Fruit fly (Drosophila melanogaster) whole organism, embryonic: ENCODE measurements around the gene CG7006.
A peak's percentile ranks its signal among the peaks of the same experiment; 100 is the strongest.

Experiments
- BtbVII ChIP-seq: fragments of 200-800 bp; sonication (Bioruptor generic); optimal IDR thresholded peaks from 3 replicates; lab custom pipeline; 2017; ENCODE audit warnings: missing biosample characterization, mild to moderate bottlenecking, missing genetic modification characterization
- CG11085 ChIP-seq: fragments of 200-800 bp; sonication (Bioruptor generic); IDR thresholded peaks from 2 replicates; pipeline ENCODE4 v1.3.6; 2022; ENCODE audit warnings: missing biosample characterization, missing genetic modification characterization
- CG11560 ChIP-seq: fragments of 200-800 bp; sonication (Bioruptor generic); IDR thresholded peaks from 3 replicates; pipeline ENCODE4 v1.3.6; 2022; ENCODE audit warnings: missing biosample characterization, missing genetic modification characterization
- CG1233 ChIP-seq: fragments of 200-800 bp; sonication (Bioruptor generic); optimal IDR thresholded peaks from 4 replicates; lab custom pipeline; 2018; ENCODE audit warnings: missing biosample characterization, mild to moderate bottlenecking, missing genetic modification characterization
- CG13287 ChIP-seq: fragments of 200-800 bp; sonication (Bioruptor generic); IDR thresholded peaks from 2 replicates; pipeline ENCODE4 v1.3.6; 2022; ENCODE audit warnings: missing biosample characterization, missing genetic modification characterization; ENCODE audit not compliant: partially characterized antibody
- CG13775 ChIP-seq: fragments of 200-800 bp; sonication (Bioruptor generic); optimal IDR thresholded peaks from 3 replicates; lab custom pipeline; 2017; ENCODE audit warnings: missing biosample characterization, mild to moderate bottlenecking, missing genetic modification characterization
- CG13894 ChIP-seq: fragments of 200-800 bp; sonication (Bioruptor generic); optimal IDR thresholded peaks from 3 replicates; lab custom pipeline; 2018; ENCODE audit warnings: missing biosample characterization, mild to moderate bottlenecking, missing genetic modification characterization, moderate library complexity
- CG14050 ChIP-seq: fragments of 200-800 bp; sonication (Bioruptor generic); IDR thresholded peaks from 3 replicates; pipeline ENCODE4 v1.3.6; 2022; ENCODE audit warnings: missing biosample characterization, missing genetic modification characterization
- CG1602 ChIP-seq: fragments of 200-800 bp; sonication (Bioruptor generic); optimal IDR thresholded peaks from 3 replicates; lab custom pipeline; 2016; ENCODE audit warnings: missing biosample characterization, missing genetic modification characterization
- CG17385 ChIP-seq: fragments of 200-800 bp; sonication (Bioruptor generic); optimal IDR thresholded peaks from 3 replicates; lab custom pipeline; 2018; ENCODE audit warnings: missing biosample characterization, mild to moderate bottlenecking, missing genetic modification characterization
- CG2889 ChIP-seq: fragments of 200-800 bp; sonication (Bioruptor generic); IDR thresholded peaks from 3 replicates; pipeline ENCODE4 v1.3.6; 2022; ENCODE audit warnings: missing biosample characterization, missing genetic modification characterization
- CG3065 ChIP-seq: fragments of 200-800 bp; sonication (Bioruptor generic); optimal IDR thresholded peaks from 2 replicates; lab custom pipeline; 2016; ENCODE audit warnings: missing biosample characterization, missing genetic modification characterization
- CG4404 ChIP-seq: fragments of 200-800 bp; sonication (Bioruptor generic); IDR thresholded peaks from 2 replicates; pipeline ENCODE4 v1.3.6; 2022; ENCODE audit warnings: missing biosample characterization, missing genetic modification characterization
- CG6813 ChIP-seq: fragments of 200-800 bp; sonication (Bioruptor generic); optimal IDR thresholded peaks from 2 replicates; lab custom pipeline; 2017; ENCODE audit warnings: missing biosample characterization, missing genetic modification characterization, mild to moderate bottlenecking, moderate library complexity, missing genetic modification reagents
- CG7271 ChIP-seq: fragments of 200-800 bp; sonication (Bioruptor generic); optimal IDR thresholded peaks from 2 replicates; lab custom pipeline; 2018; ENCODE audit warnings: missing biosample characterization, mild to moderate bottlenecking, missing genetic modification characterization, moderate library complexity
- CG8359 ChIP-seq: fragments of 200-800 bp; sonication (Bioruptor generic); optimal IDR thresholded peaks from 2 replicates; lab custom pipeline; 2017; ENCODE audit warnings: missing biosample characterization, mild to moderate bottlenecking, missing genetic modification characterization, borderline replicate concordance
- CG9817 ChIP-seq: fragments of 200-800 bp; sonication (Bioruptor generic); optimal IDR thresholded peaks from 2 replicates; lab custom pipeline; 2018; ENCODE audit warnings: missing biosample characterization, mild to moderate bottlenecking, missing genetic modification characterization, moderate library complexity
- CG9932 ChIP-seq: fragments of 200-800 bp; sonication (Bioruptor generic); IDR thresholded peaks from 2 replicates; pipeline ENCODE4 v1.3.6; 2022; ENCODE audit warnings: missing biosample characterization, missing genetic modification characterization
- D19B ChIP-seq: fragments of 200-800 bp; sonication (Bioruptor generic); optimal IDR thresholded peaks from 2 replicates; lab custom pipeline; 2017; ENCODE audit warnings: missing biosample characterization, mild to moderate bottlenecking, missing genetic modification characterization
- E2f1 ChIP-seq: fragments of 200-800 bp; sonication (Bioruptor generic); IDR thresholded peaks from 2 replicates; pipeline ENCODE4 v1.3.6; 2022; ENCODE audit warnings: missing biosample characterization, missing genetic modification characterization
- Ets65A ChIP-seq: fragments of 200-800 bp; sonication (Bioruptor generic); peaks from one replicate; lab custom pipeline; 2016; ENCODE audit warnings: missing biosample characterization, missing genetic modification characterization
- H15 ChIP-seq: fragments of 200-800 bp; sonication (Bioruptor generic); IDR thresholded peaks from 3 replicates; pipeline ENCODE4 v1.3.6; 2022; ENCODE audit warnings: missing biosample characterization, missing genetic modification characterization
- Hand ChIP-seq: fragments of 200-800 bp; sonication (Bioruptor generic); optimal IDR thresholded peaks from 2 replicates; lab custom pipeline; 2017; ENCODE audit warnings: mild to moderate bottlenecking, missing biosample characterization, missing genetic modification reagents, missing genetic modification characterization
- Hey ChIP-seq: fragments of 200-800 bp; sonication (Bioruptor generic); optimal IDR thresholded peaks from 3 replicates; lab custom pipeline; 2018; ENCODE audit warnings: missing biosample characterization, mild to moderate bottlenecking, missing genetic modification characterization
- Kr ChIP-seq: fragments of 200-800 bp; sonication (Bioruptor generic); optimal IDR thresholded peaks from 2 replicates; lab custom pipeline; 2017; ENCODE audit warnings: missing biosample characterization, mild to moderate bottlenecking, missing genetic modification characterization
- Mad ChIP-seq: fragments of 200-800 bp; sonication (Bioruptor generic); optimal IDR thresholded peaks from 2 replicates; lab custom pipeline; 2016; ENCODE audit warnings: missing biosample characterization, missing genetic modification characterization
- Med ChIP-seq: fragments of 200-800 bp; sonication (Bioruptor generic); peaks from one replicate; lab custom pipeline; 2016; ENCODE audit warnings: missing biosample characterization, missing genetic modification characterization, mild to moderate bottlenecking, inconsistent platforms, moderate library complexity
- Sox100B ChIP-seq: fragments of 200-800 bp; sonication (Bioruptor generic); optimal IDR thresholded peaks from 3 replicates; lab custom pipeline; 2018; ENCODE audit warnings: missing biosample characterization, mild to moderate bottlenecking, missing genetic modification characterization
- al ChIP-seq: fragments of 200-800 bp; sonication (Bioruptor generic); IDR thresholded peaks from 2 replicates; pipeline ENCODE4 v1.3.6; 2022; ENCODE audit warnings: missing biosample characterization, missing genetic modification characterization
- ap ChIP-seq: fragments of 200-800 bp; sonication (Bioruptor generic); IDR thresholded peaks from 2 replicates; pipeline ENCODE4 v1.3.6; 2022; ENCODE audit warnings: missing biosample characterization, missing genetic modification characterization
- dati ChIP-seq: fragments of 200-800 bp; sonication (Bioruptor generic); IDR thresholded peaks from 2 replicates; pipeline ENCODE4 v1.3.6; 2022; ENCODE audit warnings: missing biosample characterization, missing genetic modification characterization
- disco-r ChIP-seq: fragments of 200-800 bp; sonication (Bioruptor generic); optimal IDR thresholded peaks from 2 replicates; lab custom pipeline; 2016; ENCODE audit warnings: missing biosample characterization, missing genetic modification characterization
- kay ChIP-seq: fragments of 200-800 bp; sonication (Bioruptor generic); optimal IDR thresholded peaks from 2 replicates; lab custom pipeline; 2016; ENCODE audit warnings: missing biosample characterization, missing genetic modification characterization
- klu ChIP-seq: fragments of 200-800 bp; sonication (Bioruptor generic); IDR thresholded peaks from 2 replicates; pipeline ENCODE4 v1.3.6; 2022; ENCODE audit warnings: missing biosample characterization, missing genetic modification characterization
- knrl ChIP-seq: fragments of 200-800 bp; sonication (Bioruptor generic); IDR thresholded peaks from 3 replicates; pipeline ENCODE4 v1.3.6; 2022; ENCODE audit warnings: missing biosample characterization, missing genetic modification characterization; ENCODE audit not compliant: partially characterized antibody
- lov ChIP-seq, 2 experiments: fragments of 200-800 bp in 1 of 2; fragments of >200 bp in 1 of 2; sonication (Bioruptor generic) in 1 of 2; IDR thresholded peaks in 1 of 2; optimal IDR thresholded peaks in 1 of 2; 2 replicates in 1 of 2; 3 replicates in 1 of 2; pipeline versions ENCODE4 v1.3.6 to Lab custom; 2017 to 2022; ENCODE audit warnings: missing biosample characterization in 1 of 2, missing genetic modification characterization in 1 of 2
- mirr ChIP-seq: fragments of 200-800 bp; sonication (Bioruptor generic); optimal IDR thresholded peaks from 3 replicates; lab custom pipeline; 2018; ENCODE audit warnings: missing biosample characterization, mild to moderate bottlenecking, missing genetic modification characterization
- onecut ChIP-seq: fragments of 200-800 bp; sonication (Bioruptor generic); IDR thresholded peaks from 2 replicates; pipeline ENCODE4 v1.3.6; 2022; ENCODE audit warnings: missing biosample characterization, missing genetic modification characterization
- p53 ChIP-seq: fragments of 200-800 bp; sonication (Bioruptor generic); optimal IDR thresholded peaks from 2 replicates; lab custom pipeline; 2016; ENCODE audit warnings: missing biosample characterization, missing genetic modification characterization
- run ChIP-seq: fragments of 200-800 bp; sonication (Bioruptor generic); optimal IDR thresholded peaks from 3 replicates; lab custom pipeline; 2018; ENCODE audit warnings: missing biosample characterization, mild to moderate bottlenecking, missing genetic modification characterization
- salm ChIP-seq: fragments of 200-800 bp; sonication (Bioruptor generic); optimal IDR thresholded peaks from 2 replicates; lab custom pipeline; 2018; ENCODE audit warnings: missing biosample characterization, mild to moderate bottlenecking, missing genetic modification characterization
- slou ChIP-seq: fragments of 200-800 bp; sonication (Bioruptor generic); optimal IDR thresholded peaks from 3 replicates; lab custom pipeline; 2016; ENCODE audit warnings: missing biosample characterization, missing genetic modification characterization
- sna ChIP-seq: fragments of 200-800 bp; sonication (Bioruptor generic); IDR thresholded peaks from 2 replicates; pipeline ENCODE4 v1.3.6; 2022; ENCODE audit warnings: missing biosample characterization, missing genetic modification characterization; ENCODE audit not compliant: partially characterized antibody
- sqz ChIP-seq: fragments of 200-800 bp; sonication (Bioruptor generic); optimal IDR thresholded peaks from 3 replicates; lab custom pipeline; 2018; ENCODE audit warnings: missing biosample characterization, mild to moderate bottlenecking, missing genetic modification characterization
- sr ChIP-seq: fragments of 200-800 bp; sonication (Bioruptor generic); IDR thresholded peaks from 3 replicates; pipeline ENCODE4 v1.3.6; 2022; ENCODE audit warnings: missing biosample characterization, missing genetic modification characterization
- ssp ChIP-seq: fragments of 200-800 bp; sonication (Bioruptor generic); IDR thresholded peaks from 2 replicates; pipeline ENCODE4 v1.3.6; 2022; ENCODE audit warnings: missing biosample characterization, missing genetic modification characterization
- tap ChIP-seq: fragments of 200-800 bp; optimal IDR thresholded peaks from 3 replicates; lab custom pipeline; 2019; ENCODE audit warnings: missing biosample characterization, mild to moderate bottlenecking, missing genetic modification characterization, moderate library complexity
- wek ChIP-seq: fragments of 200-800 bp; sonication (Bioruptor generic); optimal IDR thresholded peaks from 3 replicates; lab custom pipeline; 2018; ENCODE audit warnings: missing biosample characterization, mild to moderate bottlenecking, missing genetic modification characterization, moderate library complexity

Gene CG7006

dm6 chr3R:24875939-24876842 is 25.8 kb downstream of the CG7006 start, which contains the start of gene CG3744 (continued):
- TF ChIP-seq ssp (GFP tag; lab: Robert Waterston, UW): peak; percentile 86
- peak; percentile 40 for TF ChIP-seq CG7271 (tag; lab: Kevin White, UChicago)
- TF ChIP-seq al: peak; percentile 94
- TF ChIP-seq CG17385 (GFP tag; lab: Kevin White, UChicago): peak; percentile 80
- no peak for TF ChIP-seq lov (optimal IDR thresholded peaks at IDR 0.05; lab: Kevin White, UChicago)
- peak; percentile 93 for TF ChIP-seq lov (GFP tag; IDR thresholded peaks at IDR 0.05; lab: Robert Waterston, UW)
- no peak for TF ChIP-seq disco-r (GFP tag; lab: Kevin White, UChicago)
- TF ChIP-seq CG1602 (GFP tag; lab: Kevin White, UChicago): peak; percentile 90
- peak; percentile 23 for TF ChIP-seq wek
- peak; percentile 74 for TF ChIP-seq mirr (GFP tag; lab: Kevin White, UChicago)
- TF ChIP-seq CG2889 (GFP tag; lab: Robert Waterston, UW): peak; percentile 85
- TF ChIP-seq Mad: peak; percentile 81
- peak; percentile 84 for TF ChIP-seq ap (GFP tag; lab: Robert Waterston, UW)
- TF ChIP-seq CG8359 (GFP tag; lab: Kevin White, UChicago): peak; percentile 55
- TF ChIP-seq run: peak; percentile 63
- peak; percentile 99 for TF ChIP-seq Ets65A (GFP tag; lab: Kevin White, UChicago)
- TF ChIP-seq sr (GFP tag; lab: Robert Waterston, UW): peak; percentile 68
- peak; percentile 90 for TF ChIP-seq CG13894 (tag; lab: Kevin White, UChicago)
- no peak for TF ChIP-seq sqz (GFP tag; lab: Kevin White, UChicago)
- peak; percentile 88 for TF ChIP-seq onecut
- TF ChIP-seq klu (GFP tag; lab: Robert Waterston, UW): peak; percentile 84
- peak; percentile 95 for TF ChIP-seq CG9817 (tag; lab: Kevin White, UChicago)
- no peak for TF ChIP-seq Kr
- TF ChIP-seq Med (GFP tag; lab: Kevin White, UChicago): peak; percentile 95
- peak; percentile 68 for TF ChIP-seq Hand (GFP tag; lab: Kevin White, UChicago)
- TF ChIP-seq H15 (GFP tag; lab: Robert Waterston, UW): peak; percentile 93
- peak; percentile 85 for TF ChIP-seq tap (tag; lab: Kevin White, UChicago)
- peak; percentile 69 for TF ChIP-seq kay (GFP tag; lab: Kevin White, UChicago)
- TF ChIP-seq Hey (tag; lab: Kevin White, UChicago): peak; percentile 9
- TF ChIP-seq CG1233 (GFP tag; lab: Kevin White, UChicago): peak; percentile 91
- peak; percentile 96 for TF ChIP-seq CG13287 (GFP tag; lab: Robert Waterston, UW)
- TF ChIP-seq p53: no peak
- no peak for TF ChIP-seq Sox100B
- TF ChIP-seq dati: peak; percentile 71; the same call in 1 of the 2 replicates
- TF ChIP-seq CG9932: peak; percentile 99
- TF ChIP-seq CG6813: peak; percentile 79
- TF ChIP-seq sna (GFP tag; lab: Robert Waterston, UW): peak; percentile 93
- TF ChIP-seq CG4404 (GFP tag; lab: Robert Waterston, UW): peak; percentile 89
- TF ChIP-seq salm (tag; lab: Kevin White, UChicago): peak; percentile 76
- TF ChIP-seq D19B (GFP tag; lab: Kevin White, UChicago): peak; percentile 74
- TF ChIP-seq slou (GFP tag; lab: Kevin White, UChicago): peak; percentile 85
- peak; percentile 94 for TF ChIP-seq CG11085 (GFP tag; lab: Robert Waterston, UW)
- peak; percentile 86 for TF ChIP-seq CG14050 (GFP tag; lab: Robert Waterston, UW)
- TF ChIP-seq knrl (GFP tag; lab: Robert Waterston, UW): peak; percentile 96
- TF ChIP-seq CG3065 (GFP tag; lab: Kevin White, UChicago): peak; percentile 76
- TF ChIP-seq CG11560 (tag; lab: Robert Waterston, UW): peak; percentile 72
- peak; percentile 88 for TF ChIP-seq E2f1 (GFP tag; lab: Robert Waterston, UW)
- peak; percentile 89 for TF ChIP-seq CG13775
- peak; percentile 77 for TF ChIP-seq BtbVII
